Worm (Caenorhabditis elegans) whole organism, L3 larva: ENCODE data around the gene clec-257.
"Not testable (repeated sequence)": the region's sequence is repeated elsewhere in the genome, so short reads cannot be mapped to it uniquely, and the experiment has no call there.

Source experiments
- ZK546.5 ChIP-seq: sonication (generic microtip); optimal IDR thresholded peaks from 2 replicates; lab custom pipeline; 2017; ENCODE audit warnings: missing biosample characterization, missing genetic modification characterization
- elt-3 ChIP-seq, 3 experiments: fragments of 150-350 bp in 1 of 3; sonication (generic microtip) in 2 of 3; optimal IDR thresholded peaks; 2 replicates in 2 of 3; 4 replicates in 1 of 3; lab custom pipeline; 2014 to 2017; ENCODE audit warnings: missing biosample characterization in 3 of 3, missing genetic modification characterization in 3 of 3
- jun-1 ChIP-seq: fragments of 150-350 bp; optimal IDR thresholded peaks from 2 replicates; lab custom pipeline; 2014; ENCODE audit warnings: missing biosample characterization, missing genetic modification reagents, missing genetic modification characterization
- nhr-12 ChIP-seq: fragments of 150-350 bp; optimal IDR thresholded peaks from 2 replicates; lab custom pipeline; 2014; ENCODE audit warnings: missing biosample characterization, missing genetic modification characterization
- nhr-28 ChIP-seq: fragments of 150-350 bp; optimal IDR thresholded peaks from 2 replicates; lab custom pipeline; 2014; ENCODE audit warnings: missing biosample characterization, missing genetic modification characterization
- pqm-1 ChIP-seq: fragments of 150-350 bp; optimal IDR thresholded peaks from 2 replicates; lab custom pipeline; 2017; ENCODE audit warnings: missing biosample characterization, missing genetic modification characterization, inconsistent platforms
- unc-39 ChIP-seq: sonication (generic microtip); optimal IDR thresholded peaks from 4 replicates; lab custom pipeline; 2017; ENCODE audit warnings: missing biosample characterization, missing genetic modification characterization
- unc-62 ChIP-seq: fragments of 150-350 bp; sonication (generic microtip); optimal IDR thresholded peaks from 4 replicates; lab custom pipeline; 2014; ENCODE audit warnings: missing biosample characterization, missing genetic modification reagents, missing genetic modification characterization

ce11 chrV:18754328-18754727, 18.5 kb upstream of the clec-257 start, which contains the start of gene clec-254:
- TF ChIP-seq unc-39; jun-1 (tag; lab: Kevin White, UChicago); unc-62 (GFP tag; lab: Kevin White, UChicago); pqm-1; nhr-12 (tag; lab: Kevin White, UChicago); ZK546.5; nhr-28 (tag; lab: Kevin White, UChicago); elt-3 (tag; optimal IDR thresholded peaks at IDR 0.05; lab: Kevin White, UChicago): not testable (repeated sequence)
